Fruit fly (Drosophila melanogaster): ENCODE data around the gene bbx.

The bbx gene

DNA sequence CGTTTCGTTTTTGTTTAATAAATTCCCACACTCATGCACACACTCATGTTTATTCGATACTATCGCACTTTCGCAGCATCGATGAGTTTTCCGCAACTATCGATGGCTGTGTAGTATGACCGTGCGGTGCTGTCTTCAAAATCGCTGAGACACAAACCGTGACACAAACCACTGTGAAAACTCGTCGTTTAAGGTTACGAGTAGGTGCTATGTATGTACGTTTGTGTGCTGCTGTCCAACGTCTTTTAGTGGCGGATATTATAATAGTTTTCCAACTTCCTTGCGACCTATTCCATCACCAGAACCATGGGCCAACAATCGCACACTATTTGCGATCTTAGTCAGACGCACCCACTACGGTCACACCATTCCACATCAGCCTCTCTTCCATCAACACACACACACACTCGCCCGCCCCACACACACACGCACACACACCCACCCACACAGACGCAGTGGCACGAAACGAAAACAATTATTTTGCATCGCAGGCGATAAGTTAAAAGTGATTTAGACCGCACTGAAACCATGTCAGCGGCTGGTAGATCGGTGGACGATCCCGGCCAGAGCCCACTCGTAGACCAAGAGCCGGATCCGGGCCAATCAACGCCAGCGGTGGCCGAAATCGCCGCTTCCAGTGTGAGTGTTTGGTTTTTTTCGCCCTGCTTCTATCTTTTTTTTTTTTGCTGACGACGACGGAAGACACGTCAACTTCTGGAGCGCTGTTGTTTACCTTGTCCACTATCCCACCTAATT lies 38.7 kb upstream of the bbx start, which contains the start of the genes Dd and CG1486 (continued):
- TF ChIP-seq CG1603 (tag; optimal IDR thresholded peaks at IDR 0.05) (peak; percentile 79), pzg (GFP tag; optimal IDR thresholded peaks at IDR 0.05) (peak; percentile 93), CG4424 (GFP tag; optimal IDR thresholded peaks at IDR 0.05) (peak; percentile 3), ato (GFP tag; IDR thresholded peaks at IDR 0.05; ENCODE audit: partially characterized antibody) (peak; percentile 70), dpn (GFP tag; optimal IDR thresholded peaks at IDR 0.05) (peak in 1 of 2 experiments; percentile 1), Antp (GFP tag; optimal IDR thresholded peaks at IDR 0.05) (peak; percentile 6), zen (tag; optimal IDR thresholded peaks at IDR 0.05) (no peak), Abd-B (GFP tag; optimal IDR thresholded peaks at IDR 0.05) (peak; percentile 26), bsh (GFP tag; optimal IDR thresholded peaks at IDR 0.05) (peak in 1 of 2 experiments; percentile 59), pb (GFP tag; optimal IDR thresholded peaks at IDR 0.05) (no peak), pan (optimal IDR thresholded peaks at IDR 0.05) (no peak), pan (GFP tag; optimal IDR thresholded peaks at IDR 0.05 in 1 of 2, IDR thresholded peaks at IDR 0.05 in 1 of 2) (peak in 1 of 2 experiments; percentile 21), CG2120 (GFP tag; optimal IDR thresholded peaks at IDR 0.05) (peak; percentile 29), jumu (GFP tag; optimal IDR thresholded peaks at IDR 0.05) (peak; percentile 30), slbo (GFP tag; IDR thresholded peaks at IDR 0.05) (peak; percentile 7; the same call in 1 of the 2 replicates), NK7.1 (GFP tag; optimal IDR thresholded peaks at IDR 0.05) (no peak), disco-r (GFP tag; optimal IDR thresholded peaks at IDR 0.05) (no peak), gfzf (GFP tag; optimal IDR thresholded peaks at IDR 0.05) (peak; percentile 94), CG18262 (tag; optimal IDR thresholded peaks at IDR 0.05) (no peak), MESR4 (GFP tag; optimal IDR thresholded peaks at IDR 0.05) (peak; percentile 71), pita (GFP tag; optimal IDR thresholded peaks at IDR 0.05) (peak; percentile 66), Dll (GFP tag; IDR thresholded peaks at IDR 0.05; ENCODE audit: partially characterized antibody) (peak; percentile 86), bcd (GFP tag; optimal IDR thresholded peaks at IDR 0.05) (no peak), CG12391 (tag; optimal IDR thresholded peaks at IDR 0.05) (peak; percentile 24), cg (GFP tag; optimal IDR thresholded peaks at IDR 0.05) (peak; percentile 93), CG10147 (GFP tag; optimal IDR thresholded peaks at IDR 0.05) (no peak), CG12104 (GFP tag; optimal IDR thresholded peaks at IDR 0.05) (peak; percentile 15), sob (GFP tag; IDR thresholded peaks at IDR 0.05) (no peak), shn (GFP tag; optimal IDR thresholded peaks at IDR 0.05) (no peak), CG30403 (GFP tag; optimal IDR thresholded peaks at IDR 0.05) (peak; percentile 16), CG9727 (GFP tag; optimal IDR thresholded peaks at IDR 0.05) (no peak), CG12942 (GFP tag; optimal IDR thresholded peaks at IDR 0.05) (no peak), insv (GFP tag; optimal IDR thresholded peaks at IDR 0.05) (peak in 1 of 2 experiments; percentile 2), knrl (GFP tag; IDR thresholded peaks at IDR 0.05; ENCODE audit: partially characterized antibody) (peak; percentile 93), CG17186 (GFP tag; optimal IDR thresholded peaks at IDR 0.05) (peak; percentile 92), yki (optimal IDR thresholded peaks at IDR 0.05) (peak; percentile 9), Hmx (GFP tag; optimal IDR thresholded peaks at IDR 0.05) (no peak), CG3407 (GFP tag; optimal IDR thresholded peaks at IDR 0.05) (no peak), CHES-1-like (GFP tag; optimal IDR thresholded peaks at IDR 0.05) (peak; percentile 61), Med (GFP tag) (peak; percentile 86), HmgD (GFP tag; optimal IDR thresholded peaks at IDR 0.05) (peak; percentile 13)

Data from whole organism, embryonic.